Worm (Caenorhabditis elegans) whole organism, L3 larva: ENCODE data around the gene wrt-10.

Experiments
- ZK546.5 ChIP-seq: sonication (generic microtip); optimal IDR thresholded peaks from 2 replicates; lab custom pipeline; 2017; ENCODE audit warnings: missing biosample characterization, missing genetic modification characterization
- ceh-28 ChIP-seq: fragments of 150-350 bp; optimal IDR thresholded peaks from 2 replicates; lab custom pipeline; 2014; ENCODE audit warnings: missing biosample characterization, missing genetic modification reagents, missing genetic modification characterization
- elt-3 ChIP-seq, 3 experiments: fragments of 150-350 bp in 1 of 3; sonication (generic microtip) in 2 of 3; optimal IDR thresholded peaks; 2 replicates in 2 of 3; 4 replicates in 1 of 3; lab custom pipeline; 2014 to 2017; ENCODE audit warnings: missing biosample characterization in 3 of 3, missing genetic modification characterization in 3 of 3
- lin-15B ChIP-seq: fragments of 150-350 bp; optimal IDR thresholded peaks from 2 replicates; lab custom pipeline; 2014; ENCODE audit warnings: missing biosample characterization, missing genetic modification characterization
- pqm-1 ChIP-seq: fragments of 150-350 bp; optimal IDR thresholded peaks from 2 replicates; lab custom pipeline; 2017; ENCODE audit warnings: missing biosample characterization, missing genetic modification characterization, inconsistent platforms
- skn-1 ChIP-seq: fragments of 150-350 bp; optimal IDR thresholded peaks from 2 replicates; lab custom pipeline; 2014; ENCODE audit warnings: missing biosample characterization, missing genetic modification characterization

ce11 chrII:7534369-7534768 is at the start of gene wrt-10:
- no peak for TF ChIP-seq ZK546.5 (tag; lab: Kevin White, UChicago)
- no peak for TF ChIP-seq pqm-1
- TF ChIP-seq ceh-28 (tag; lab: Kevin White, UChicago): no peak
- no peak for TF ChIP-seq skn-1 (tag; lab: Kevin White, UChicago)
- no peak for TF ChIP-seq elt-3 (tag; optimal IDR thresholded peaks at IDR 0.05; lab: Kevin White, UChicago)
- TF ChIP-seq lin-15B (tag; lab: Kevin White, UChicago): no peak
